Fruit fly (Drosophila melanogaster): ENCODE measurements around the gene Cpr76Ba.

dm6 chr3L:19564905-19565700 lies 47.0 kb upstream of the Cpr76Ba start:
- TF ChIP-seq CTCF (GFP tag; optimal IDR thresholded peaks at IDR 0.05) (no peak), CG10366 (GFP tag; IDR thresholded peaks at IDR 0.05) (0 out of 2 replicates have a peak, but pooled peaks have one; percentile 8), CG16813 (GFP tag; IDR thresholded peaks at IDR 0.05; ENCODE audit: partially characterized antibody) (no peak), CG9876 (GFP tag; optimal IDR thresholded peaks at IDR 0.05) (no peak), zen (tag; optimal IDR thresholded peaks at IDR 0.05) (no peak), CG4360 (GFP tag; IDR thresholded peaks at IDR 0.05) (no peak), CG42726 (GFP tag; IDR thresholded peaks at IDR 0.05; ENCODE audit: partially characterized antibody) (no peak), CG1602 (GFP tag; optimal IDR thresholded peaks at IDR 0.05) (no peak), HHEX (GFP tag; optimal IDR thresholded peaks at IDR 0.05) (no peak), ase (GFP tag; IDR thresholded peaks at IDR 0.05) (no peak), jing (GFP tag; optimal IDR thresholded peaks at IDR 0.05) (no peak), HLH4C (GFP tag; IDR thresholded peaks at IDR 0.05; ENCODE audit: partially characterized antibody) (no peak), Dll (GFP tag; IDR thresholded peaks at IDR 0.05; ENCODE audit: partially characterized antibody) (no peak)

All from whole organism, embryonic.